Fruit fly (Drosophila melanogaster) whole organism, prepupa: ENCODE data around the gene PIG-K.

Experiments used
- CG9139 ChIP-seq: fragments of 200-800 bp; sonication (Bioruptor generic); optimal IDR thresholded peaks from 3 replicates; lab custom pipeline; 2017; ENCODE audit warnings: missing biosample characterization, mild to moderate bottlenecking, missing genetic modification characterization
- OdsH ChIP-seq: fragments of 200-800 bp; sonication (Bioruptor generic); optimal IDR thresholded peaks from 3 replicates; lab custom pipeline; 2016; ENCODE audit warnings: missing biosample characterization, missing genetic modification characterization
- fkh ChIP-seq: fragments of 200-800 bp; sonication (Bioruptor generic); optimal IDR thresholded peaks from 3 replicates; lab custom pipeline; 2017; ENCODE audit warnings: missing biosample characterization, mild to moderate bottlenecking, missing genetic modification characterization, moderate library complexity
- lz ChIP-seq: fragments of 200-800 bp; sonication (Bioruptor generic); optimal IDR thresholded peaks from 3 replicates; lab custom pipeline; 2016; ENCODE audit warnings: missing biosample characterization, missing genetic modification characterization

DNA sequence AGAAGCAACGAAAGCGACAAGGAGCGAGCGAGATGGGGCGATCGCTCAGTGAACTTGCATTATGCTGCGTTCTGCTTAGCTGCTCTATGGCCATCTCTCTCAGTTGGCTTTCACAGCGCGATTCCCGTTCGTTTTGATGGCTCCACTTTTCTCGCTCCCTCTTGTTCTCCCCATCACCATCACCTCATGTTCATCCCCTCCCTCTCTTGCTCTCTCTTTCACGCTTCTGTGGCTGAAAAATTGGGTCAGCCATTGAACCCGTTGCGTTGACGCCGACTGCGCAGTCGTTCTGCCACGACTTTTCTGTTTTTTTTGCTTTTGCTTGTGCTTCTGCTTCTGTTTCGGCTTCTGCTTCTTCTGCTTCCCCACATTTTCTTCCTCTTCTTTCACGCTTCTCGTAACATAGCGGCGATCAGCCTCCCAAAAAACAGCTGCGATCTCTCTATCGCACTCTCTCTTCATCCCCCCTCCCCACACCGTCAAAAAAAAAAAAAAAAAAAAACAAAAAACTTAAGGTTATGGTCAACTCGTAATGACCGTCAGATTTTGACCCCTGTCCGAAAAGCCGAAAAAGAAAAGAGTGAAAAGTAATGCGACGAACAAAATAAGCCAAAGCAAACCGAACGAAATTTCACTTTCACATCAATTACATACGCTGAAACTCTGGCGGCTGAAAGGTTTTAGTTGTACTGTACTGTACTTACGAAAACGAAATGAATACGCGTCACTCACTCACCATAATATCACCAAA, 38.4 kb downstream of the PIG-K start:
- TF ChIP-seq fkh (GFP tag; lab: Kevin White, UChicago) (no peak), OdsH (no peak), CG9139 (GFP tag; lab: Kevin White, UChicago) (no peak), lz (GFP tag; lab: Kevin White, UChicago) (no peak)
